Fruit fly (Drosophila melanogaster) whole organism, larva: ENCODE data around the gene FASN1.

Source experiments
- noc ChIP-seq: fragments of 200-800 bp; sonication (Bioruptor generic); optimal IDR thresholded peaks from 3 replicates; lab custom pipeline; 2019; ENCODE audit warnings: missing biosample characterization, mild to moderate bottlenecking, missing genetic modification characterization, moderate library complexity

Gene FASN1

DNA sequence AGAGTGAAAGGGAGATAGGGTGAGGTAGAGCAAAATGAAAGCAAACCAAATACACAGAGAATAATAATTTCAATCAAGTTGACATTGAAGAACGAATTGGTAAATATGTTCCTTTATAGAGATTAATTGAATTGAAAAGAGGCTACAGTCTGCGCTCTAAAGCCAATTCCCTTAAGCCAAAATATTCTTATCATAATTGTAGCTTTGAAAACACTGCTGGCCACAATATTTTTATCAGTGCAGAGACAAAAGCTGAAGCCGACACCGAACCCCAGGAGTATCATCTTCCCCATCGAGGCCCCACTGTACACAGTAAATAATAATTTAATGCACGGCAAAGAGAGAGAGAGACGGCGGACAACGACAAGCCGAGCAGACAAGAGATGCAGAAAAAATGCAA lies 49.5 kb downstream of the FASN1 start:
- TF ChIP-seq noc (tag; lab: Kevin White, UChicago), result no peak

DNA sequence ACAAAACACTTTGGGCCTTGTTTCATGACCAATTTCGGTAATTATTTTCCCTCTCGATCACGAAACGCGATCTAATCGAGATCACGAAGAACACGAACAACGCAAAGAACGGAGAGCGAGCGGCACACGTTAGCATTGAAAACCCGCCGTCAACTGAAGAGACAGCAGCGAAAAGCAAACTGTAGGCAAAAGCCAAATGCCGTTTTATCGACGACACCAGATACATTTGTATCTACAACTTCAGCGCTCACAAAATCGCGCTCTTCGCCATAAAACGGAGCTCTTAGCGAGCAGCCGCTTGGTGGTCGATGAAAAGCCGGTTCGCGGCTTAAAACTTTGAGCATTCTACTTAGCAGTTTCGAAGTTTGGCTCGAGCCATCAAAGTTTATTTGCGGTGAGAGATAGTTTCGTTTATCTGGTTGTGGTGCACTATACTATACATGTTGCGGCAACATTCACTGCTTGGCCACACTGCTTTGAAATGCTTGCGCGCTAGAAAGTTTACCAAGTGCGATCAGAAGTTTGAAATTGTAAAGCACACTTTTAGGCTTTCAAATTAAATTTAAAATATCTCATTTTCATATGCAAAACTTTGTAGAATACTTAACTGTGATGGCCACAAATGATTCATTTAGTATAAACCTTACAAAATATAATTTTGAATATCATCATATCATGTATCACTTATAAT lies 51.7 kb downstream of the FASN1 start:
- TF ChIP-seq noc (tag; lab: Kevin White, UChicago), result no peak

DNA sequence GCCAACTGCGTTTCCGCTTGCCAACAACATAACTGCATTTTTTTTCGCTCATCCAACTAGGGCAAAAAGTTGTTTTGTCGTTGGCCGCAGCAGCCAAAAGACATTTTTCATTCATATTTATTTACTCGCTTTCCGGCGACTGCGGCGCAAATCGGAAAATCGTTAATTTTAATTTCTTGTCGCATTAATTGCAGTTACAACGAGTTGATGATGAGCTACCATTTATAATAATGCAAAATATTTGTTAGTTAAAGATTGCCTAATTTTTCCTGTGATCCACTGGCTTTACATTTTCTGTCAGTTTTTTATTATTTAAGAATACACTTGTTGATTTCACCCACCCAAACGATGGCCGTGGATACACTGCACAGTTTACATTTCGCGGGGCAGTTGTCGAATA lies 53.0 kb downstream of the FASN1 start, which contains the start of gene PpD6:
PpD6 (plus strand) TSS at position 301 of the 400 bp plus-strand sequence.
- TF ChIP-seq noc (tag; lab: Kevin White, UChicago), result no peak

DNA sequence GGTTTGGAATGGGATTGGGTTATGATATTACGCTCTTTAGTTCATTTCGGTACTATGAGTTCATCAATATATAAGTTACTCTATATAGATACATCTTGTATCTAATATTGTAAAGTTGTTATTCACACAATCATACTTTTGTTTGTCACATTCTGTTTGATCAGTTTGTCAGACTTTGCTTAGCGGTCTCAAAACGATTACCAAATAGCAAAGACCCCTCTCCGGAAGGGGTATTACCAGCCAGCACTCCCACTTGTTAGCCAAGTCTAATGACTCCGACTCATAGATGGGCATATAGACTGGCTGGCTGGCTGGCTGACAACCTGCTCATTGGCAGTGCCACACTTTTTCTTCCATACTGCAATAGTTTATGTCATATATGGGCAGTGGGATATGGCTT lies 57.7 kb downstream of the FASN1 start:
- no peak for TF ChIP-seq noc (tag; lab: Kevin White, UChicago)

DNA sequence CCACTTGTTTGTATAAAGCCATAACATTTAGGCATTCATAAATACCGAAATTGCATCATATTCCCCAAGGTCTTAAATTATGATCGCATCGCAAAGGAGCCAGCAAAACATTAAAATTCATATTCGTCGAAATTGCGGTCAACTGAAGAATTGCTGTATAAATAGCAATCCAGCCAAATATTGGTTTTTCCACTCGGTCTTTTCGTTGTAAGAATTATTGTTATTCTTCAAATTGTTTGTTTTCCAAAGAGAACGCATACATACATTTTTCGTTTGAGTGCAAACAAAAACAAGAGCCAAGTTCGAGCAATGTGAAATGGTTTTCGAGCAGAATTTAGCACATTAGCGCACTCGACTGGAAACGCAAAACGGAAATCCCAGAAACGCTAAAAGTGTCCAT lies 58.5 kb downstream of the FASN1 start:
- TF ChIP-seq noc (tag; lab: Kevin White, UChicago), result no peak
